Worm (Caenorhabditis elegans) whole organism, L4 larva: Measurements from ENCODE around the gene T24H7.8.

Experiments
- F49E8.2 ChIP-seq: sonication (generic microtip); optimal IDR thresholded peaks from 2 replicates; lab custom pipeline; 2016; ENCODE audit warnings: missing compliant biosample characterization, mild to moderate bottlenecking, missing genetic modification characterization, borderline replicate concordance
- T20F7.1 ChIP-seq: fragments of 200-800 bp; sonication (Bioruptor generic); optimal IDR thresholded peaks from 2 replicates; lab custom pipeline; 2018; ENCODE audit warnings: mild to moderate bottlenecking, missing genetic modification characterization, missing compliant biosample characterization
- ZK337.2 ChIP-seq: fragments of 200-800 bp; sonication (Bioruptor generic); IDR thresholded peaks from 2 replicates; pipeline ENCODE4 v1.3.6; 2022; ENCODE audit warnings: missing genetic modification reagents, missing genetic modification characterization, missing compliant biosample characterization
- aha-1 ChIP-seq: fragments of 150-350 bp; peaks from one replicate; lab custom pipeline; 2014; ENCODE audit warnings: missing biosample characterization, missing genetic modification characterization
- attf-4 ChIP-seq: sonication (generic microtip); optimal IDR thresholded peaks from 3 replicates; lab custom pipeline; 2017; ENCODE audit warnings: missing biosample characterization, missing genetic modification characterization
- ceh-20 ChIP-seq: fragments of 200-800 bp; sonication (Bioruptor generic); IDR thresholded peaks from 2 replicates; pipeline ENCODE4 v1.3.6; 2022; ENCODE audit warnings: missing genetic modification reagents, missing genetic modification characterization, missing compliant biosample characterization
- daf-16 ChIP-seq, 3 experiments: sonication (generic microtip); optimal IDR thresholded peaks; 2 replicates each; lab custom pipeline; 2016 to 2017; ENCODE audit warnings: missing genetic modification characterization in 3 of 3, missing genetic modification reagents in 3 of 3, mild to moderate bottlenecking in 2 of 3, missing compliant biosample characterization in 2 of 3, missing biosample characterization in 1 of 3, moderate library complexity in 1 of 3
- daf-19 ChIP-seq: fragments of 200-800 bp; sonication (Bioruptor generic); conservative IDR thresholded peaks from 2 replicates; pipeline ENCODE4 v1.3.6; 2022; ENCODE audit warnings: missing genetic modification characterization, missing compliant biosample characterization
- dpl-1 ChIP-seq: fragments of 150-350 bp; optimal IDR thresholded peaks from 2 replicates; lab custom pipeline; 2014; ENCODE audit warnings: missing biosample characterization, missing genetic modification reagents, missing genetic modification characterization
- dve-1 ChIP-seq: sonication (generic microtip); optimal IDR thresholded peaks from 2 replicates; lab custom pipeline; 2017; ENCODE audit warnings: antibody characterized with exemption, mild to moderate bottlenecking, missing genetic modification characterization, missing compliant biosample characterization; ENCODE audit not compliant: insufficient read depth
- hif-1 ChIP-seq, 2 experiments: sonication (generic microtip); optimal IDR thresholded peaks; 2 replicates each; lab custom pipeline; 2016 to 2017; ENCODE audit warnings: missing compliant biosample characterization in 2 of 2, missing genetic modification characterization in 2 of 2, missing genetic modification reagents in 2 of 2, missing genotype in 2 of 2, mild to moderate bottlenecking in 1 of 2
- hlh-11 ChIP-seq: fragments of 200-800 bp; sonication (Bioruptor generic); optimal IDR thresholded peaks from 2 replicates; lab custom pipeline; 2018; ENCODE audit warnings: mild to moderate bottlenecking, missing genetic modification characterization, missing compliant biosample characterization
- hlh-30 ChIP-seq: sonication (generic microtip); optimal IDR thresholded peaks from 2 replicates; lab custom pipeline; 2017; ENCODE audit warnings: antibody characterized with exemption, mild to moderate bottlenecking, missing genetic modification characterization, missing compliant biosample characterization; ENCODE audit not compliant: insufficient read depth
- lin-13 ChIP-seq: fragments of 150-350 bp; optimal IDR thresholded peaks from 2 replicates; lab custom pipeline; 2014; ENCODE audit warnings: missing biosample characterization, missing genetic modification reagents, missing genetic modification characterization
- lin-39 ChIP-seq: fragments of 150-350 bp; optimal IDR thresholded peaks from 2 replicates; lab custom pipeline; 2014; ENCODE audit warnings: missing biosample characterization, missing genetic modification reagents, missing genetic modification characterization
- lir-3 ChIP-seq: sonication (generic microtip); optimal IDR thresholded peaks from 2 replicates; lab custom pipeline; 2016; ENCODE audit warnings: mild to moderate bottlenecking, missing genetic modification characterization, missing compliant biosample characterization
- lsy-2 ChIP-seq, 2 experiments: fragments of 150-350 bp in 1 of 2; sonication (generic microtip) in 1 of 2; optimal IDR thresholded peaks; 2 replicates each; lab custom pipeline; 2014 to 2017; ENCODE audit warnings: missing biosample characterization in 2 of 2, missing genetic modification characterization in 2 of 2
- mes-2 ChIP-seq: sonication (generic microtip); optimal IDR thresholded peaks from 2 replicates; lab custom pipeline; 2016; ENCODE audit warnings: missing genotype, mild to moderate bottlenecking, missing genetic modification characterization, missing compliant biosample characterization; ENCODE audit not compliant: poor library complexity, severe bottlenecking
- nhr-10 ChIP-seq: fragments of 150-350 bp; optimal IDR thresholded peaks from 2 replicates; lab custom pipeline; 2014; ENCODE audit warnings: missing biosample characterization, missing genetic modification characterization
- nhr-25 ChIP-seq: sonication (generic microtip); optimal IDR thresholded peaks from 2 replicates; lab custom pipeline; 2017; ENCODE audit warnings: missing genetic modification characterization, mild to moderate bottlenecking, missing compliant biosample characterization, antibody characterized with exemption, moderate library complexity, borderline replicate concordance; ENCODE audit not compliant: insufficient read depth
- nhr-28 ChIP-seq: fragments of 150-350 bp; optimal IDR thresholded peaks from 2 replicates; lab custom pipeline; 2014; ENCODE audit warnings: missing biosample characterization, missing genetic modification characterization
- nhr-42 ChIP-seq: fragments of 200-800 bp; sonication (Bioruptor generic); IDR thresholded peaks from 2 replicates; pipeline ENCODE4 v1.3.6; 2022; ENCODE audit warnings: missing genetic modification characterization, missing compliant biosample characterization
- nhr-6 ChIP-seq: fragments of 150-350 bp; optimal IDR thresholded peaks from 2 replicates; lab custom pipeline; 2014; ENCODE audit warnings: missing biosample characterization, missing genetic modification characterization
- nhr-77 ChIP-seq: fragments of 150-350 bp; optimal IDR thresholded peaks from 2 replicates; lab custom pipeline; 2014; ENCODE audit warnings: missing biosample characterization, missing genetic modification characterization
- pha-4 ChIP-seq, 2 experiments: fragments of 150-350 bp in 1 of 2; fragments of 200-800 bp in 1 of 2; sonication (Bioruptor generic) in 1 of 2; IDR thresholded peaks in 1 of 2; optimal IDR thresholded peaks in 1 of 2; 2 replicates each; pipeline versions ENCODE4 v1.3.6 to Lab custom; 2014 to 2022; ENCODE audit warnings: missing genetic modification characterization in 2 of 2, missing genetic modification reagents in 2 of 2, missing biosample characterization in 1 of 2, missing compliant biosample characterization in 1 of 2
- pqm-1 ChIP-seq: sonication (generic microtip); optimal IDR thresholded peaks from 2 replicates; lab custom pipeline; 2017; ENCODE audit warnings: missing biosample characterization, missing genetic modification characterization
- vab-7 ChIP-seq: fragments of 200-800 bp; sonication (Bioruptor generic); IDR thresholded peaks from 2 replicates; pipeline ENCODE4 v1.3.6; 2022; ENCODE audit warnings: missing genetic modification reagents, missing genetic modification characterization, missing compliant biosample characterization
- zag-1 ChIP-seq: fragments of 150-350 bp; optimal IDR thresholded peaks from 2 replicates; lab custom pipeline; 2014; ENCODE audit warnings: missing biosample characterization, missing genetic modification characterization
- zip-11 ChIP-seq: fragments of 200-800 bp; sonication (Bioruptor generic); IDR thresholded peaks from 2 replicates; pipeline ENCODE4 v1.3.6; 2022; ENCODE audit warnings: missing genetic modification characterization, missing compliant biosample characterization

The T24H7.8 gene

DNA sequence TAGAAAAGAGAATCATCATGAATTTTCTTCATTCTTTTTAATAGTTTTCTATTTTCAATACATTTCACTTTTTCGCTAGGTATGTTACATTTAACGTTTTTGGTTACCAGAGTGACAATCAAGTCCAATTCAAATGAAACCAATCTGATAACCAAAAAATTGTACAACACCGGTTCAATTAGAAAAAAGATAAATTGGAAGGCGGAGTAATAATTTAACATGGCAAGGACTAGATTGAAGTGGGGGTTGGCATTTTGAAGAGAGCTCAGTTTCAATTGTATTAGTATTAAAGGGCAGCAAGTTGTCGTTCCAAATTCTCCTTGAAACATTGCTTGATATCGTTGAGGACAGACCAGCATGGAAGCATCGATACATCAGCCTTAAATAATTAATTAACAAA is 10.8 kb downstream of the T24H7.8 start (continued):
- TF ChIP-seq F49E8.2 (tag; lab: Kevin White, UChicago) (peak; percentile 59), nhr-42 (GFP tag; lab: Robert Waterston, UW) (no peak), zag-1 (tag; lab: Kevin White, UChicago) (no peak), nhr-25 (tag; lab: Kevin White, UChicago) (no peak), lir-3 (tag; lab: Kevin White, UChicago) (no peak), nhr-10 (no peak)

DNA sequence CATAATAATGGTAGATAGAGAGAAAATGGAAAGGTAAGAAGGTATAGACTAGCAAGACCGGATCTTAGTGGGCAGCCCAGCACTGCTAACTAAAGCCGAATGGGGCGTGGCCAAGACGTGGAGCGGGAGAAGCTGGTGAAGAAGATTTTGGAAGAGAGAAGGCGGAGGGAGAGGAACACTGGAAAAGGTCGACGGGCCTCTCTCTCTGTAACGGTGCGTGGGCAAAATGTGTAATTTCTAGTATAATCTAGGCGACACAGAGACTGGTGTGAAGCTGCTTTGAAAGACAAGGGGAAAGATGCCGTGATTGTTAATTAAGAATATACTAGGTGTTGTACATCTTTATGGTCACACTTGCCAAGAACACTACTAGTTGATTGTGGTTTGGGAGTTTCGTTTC is 14.2 kb downstream of the T24H7.8 start, which contains the start of gene F13H8.5:
Gene F13H8.5 (minus strand): TSS at position 101 of the 400 bp plus-strand sequence.
- TF ChIP-seq attf-4 (tag; lab: Kevin White, UChicago) = no peak
- TF ChIP-seq pha-4 (GFP tag; IDR thresholded peaks at IDR 0.05; lab: Robert Waterston, UW) = no peak
- no peak for TF ChIP-seq pha-4 (tag; optimal IDR thresholded peaks at IDR 0.05; lab: Kevin White, UChicago)
- no peak for TF ChIP-seq T20F7.1 (GFP tag; lab: Kevin White, UChicago)
- TF ChIP-seq zip-11 = no peak
- no peak for TF ChIP-seq nhr-25 (tag; lab: Kevin White, UChicago)
- no peak for TF ChIP-seq hif-1 (tag; optimal IDR thresholded peaks at IDR 0.05; lab: Kevin White, UChicago)
- TF ChIP-seq lin-39 = no peak
- no peak for TF ChIP-seq daf-19
- TF ChIP-seq vab-7 (GFP tag; lab: Robert Waterston, UW) = no peak

DNA sequence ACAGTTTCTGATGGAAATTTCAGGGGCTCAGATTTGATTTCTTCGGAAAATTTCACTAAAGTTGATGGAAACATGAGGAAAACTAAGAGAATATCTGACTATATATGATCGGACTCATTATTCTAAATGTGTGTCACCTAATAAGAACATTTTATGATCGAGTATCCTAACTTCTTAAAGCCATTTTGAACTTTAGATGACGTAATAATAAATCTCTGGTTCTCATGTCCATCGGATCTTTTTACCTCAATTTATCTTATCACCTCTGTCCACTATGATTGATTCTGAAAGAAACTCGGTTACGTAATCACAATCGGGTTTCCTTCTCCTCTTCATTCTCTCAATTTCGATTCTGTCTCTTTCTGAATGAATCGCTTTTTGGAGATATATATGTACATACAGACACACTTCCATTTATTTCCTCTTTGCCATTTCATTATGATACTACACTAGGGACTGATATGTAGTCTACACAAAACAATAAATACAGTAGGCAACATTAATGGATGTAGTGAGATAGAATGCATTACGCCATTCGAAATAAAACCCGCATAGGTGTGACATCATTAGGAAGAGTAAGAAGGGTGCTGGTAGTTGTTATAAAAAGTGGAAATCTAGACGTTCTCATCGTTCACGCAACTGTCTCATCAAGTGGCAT is 15.5 kb downstream of the T24H7.8 start:
- TF ChIP-seq nhr-28 (tag; lab: Kevin White, UChicago) (peak; percentile 97), dpl-1 (no peak)

DNA sequence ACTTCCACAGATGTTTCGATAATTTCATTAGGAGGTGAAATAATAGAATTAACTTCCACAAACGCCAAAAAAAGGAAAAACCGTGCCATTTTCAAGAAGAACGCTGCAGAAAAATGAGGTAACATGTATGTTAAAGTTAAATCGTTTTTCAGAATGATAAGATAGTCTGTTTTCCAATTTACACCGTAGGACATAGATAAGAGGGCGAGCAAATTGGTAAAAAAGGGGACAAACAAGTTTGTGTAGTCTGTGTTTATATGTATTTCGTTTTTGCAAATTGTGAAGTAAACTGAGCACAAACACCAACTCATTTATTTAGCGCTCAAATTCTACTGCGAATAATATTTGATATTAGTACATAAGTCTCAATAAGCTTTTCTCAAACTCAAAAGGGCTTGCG is 18.0 kb downstream of the T24H7.8 start, which contains the start of gene F13H8.11:
Gene F13H8.11 (minus strand): TSS at position 155 of the 400 bp plus-strand sequence.
- peak; percentile 9 for TF ChIP-seq nhr-77 (tag; lab: Kevin White, UChicago)
- peak; percentile 76 for TF ChIP-seq pqm-1
- TF ChIP-seq daf-16 (GFP tag; optimal IDR thresholded peaks at IDR 0.05; lab: Kevin White, UChicago) = no peak
- peak; percentile 90 for TF ChIP-seq daf-16 (tag; optimal IDR thresholded peaks at IDR 0.05; lab: Kevin White, UChicago)
- no peak for TF ChIP-seq lsy-2 (tag; optimal IDR thresholded peaks at IDR 0.05; lab: Kevin White, UChicago)
- no peak for TF ChIP-seq ceh-20 (GFP tag; lab: Robert Waterston, UW)
- TF ChIP-seq nhr-28 (tag; lab: Kevin White, UChicago) = peak; percentile 92
- no peak for TF ChIP-seq T20F7.1 (GFP tag; lab: Kevin White, UChicago)

DNA sequence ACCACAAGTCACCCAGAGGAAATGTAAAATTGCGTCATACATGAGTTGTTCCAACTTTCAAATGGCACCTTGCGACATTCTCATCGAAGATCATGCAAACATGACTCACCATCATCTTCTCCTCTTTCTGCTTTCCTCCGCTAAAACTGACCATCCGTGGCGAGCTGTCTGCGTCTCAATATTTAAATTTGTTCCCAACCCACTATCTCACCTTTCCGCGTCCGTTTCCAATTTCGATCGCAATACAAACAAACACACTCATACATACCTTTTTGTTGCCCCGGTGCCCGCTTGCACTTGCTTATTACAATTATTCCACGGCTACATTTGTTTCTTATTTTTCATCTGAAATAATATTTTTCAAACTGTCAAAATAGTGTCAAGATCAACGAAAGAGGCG is 18.8 kb downstream of the T24H7.8 start, which contains the start of gene nmgp-1:
Gene nmgp-1 (plus strand): TSS at position 174 of the 400 bp plus-strand sequence.
- TF ChIP-seq hlh-30 (peak; percentile 1), aha-1 (tag; lab: Kevin White, UChicago) (peak; percentile 76), nhr-6 (tag; lab: Kevin White, UChicago) (peak; percentile 38), zag-1 (tag; lab: Kevin White, UChicago) (no peak), dve-1 (tag; lab: Kevin White, UChicago) (peak; percentile 30), hlh-11 (tag; lab: Kevin White, UChicago) (peak; percentile 36), lin-13 (GFP tag; lab: Kevin White, UChicago) (no peak), ZK337.2 (GFP tag; lab: Robert Waterston, UW) (no peak), daf-16 (GFP tag; optimal IDR thresholded peaks at IDR 0.05; lab: Kevin White, UChicago) (no peak), daf-16 (tag; optimal IDR thresholded peaks at IDR 0.05; lab: Kevin White, UChicago) (peak; percentile 55), mes-2 (tag; lab: Kevin White, UChicago) (peak; percentile 42)
